Worm (Caenorhabditis elegans) whole organism, late embryonic: ENCODE results near the gene Y61A9LA.10.

Source experiments
- C08G9.2 ChIP-seq: sonication (generic microtip); optimal IDR thresholded peaks from 2 replicates; lab custom pipeline; 2016; ENCODE audit warnings: mild to moderate bottlenecking, missing genetic modification characterization, moderate library complexity, missing compliant biosample characterization
- K02D7.2 ChIP-seq: sonication (generic microtip); optimal IDR thresholded peaks from 2 replicates; lab custom pipeline; 2017; ENCODE audit warnings: mild to moderate bottlenecking, missing genetic modification characterization, missing compliant biosample characterization
- Y22D7AL.16 ChIP-seq: sonication (generic microtip); optimal IDR thresholded peaks from 2 replicates; lab custom pipeline; 2016; ENCODE audit warnings: missing genetic modification characterization, missing compliant biosample characterization
- ahr-1 ChIP-seq: sonication (generic microtip); optimal IDR thresholded peaks from 2 replicates; lab custom pipeline; 2016; ENCODE audit warnings: missing genetic modification characterization, missing compliant biosample characterization
- ceh-18 ChIP-seq: sonication (generic microtip); optimal IDR thresholded peaks from 2 replicates; lab custom pipeline; 2016; ENCODE audit warnings: missing genetic modification characterization, missing compliant biosample characterization
- ceh-22 ChIP-seq: sonication (generic microtip); optimal IDR thresholded peaks from 2 replicates; lab custom pipeline; 2017; ENCODE audit warnings: missing biosample characterization, missing genetic modification characterization
- ceh-31 ChIP-seq: sonication (generic microtip); optimal IDR thresholded peaks from 2 replicates; lab custom pipeline; 2016; ENCODE audit warnings: missing genetic modification characterization, missing compliant biosample characterization
- dve-1 ChIP-seq: sonication (generic microtip); optimal IDR thresholded peaks from 2 replicates; lab custom pipeline; 2017; ENCODE audit warnings: antibody characterized with exemption, mild to moderate bottlenecking, missing genetic modification characterization, missing compliant biosample characterization
- elt-4 ChIP-seq: sonication (generic microtip); optimal IDR thresholded peaks from 2 replicates; lab custom pipeline; 2016; ENCODE audit warnings: missing genetic modification characterization, missing compliant biosample characterization
- ets-4 ChIP-seq: sonication (generic microtip); optimal IDR thresholded peaks from 2 replicates; lab custom pipeline; 2016; ENCODE audit warnings: missing genetic modification characterization, missing compliant biosample characterization
- fax-1 ChIP-seq: sonication (generic microtip); optimal IDR thresholded peaks from 2 replicates; lab custom pipeline; 2016; ENCODE audit warnings: missing genotype, missing genetic modification characterization, missing compliant biosample characterization
- fkh-10 ChIP-seq: fragments of 150-350 bp; optimal IDR thresholded peaks from 2 replicates; lab custom pipeline; 2014; ENCODE audit warnings: missing biosample characterization, missing genetic modification reagents, missing genetic modification characterization
- gmeb-2 ChIP-seq: sonication (generic microtip); optimal IDR thresholded peaks from 2 replicates; lab custom pipeline; 2016; ENCODE audit warnings: missing genetic modification characterization, inconsistent platforms, missing compliant biosample characterization
- hlh-13 ChIP-seq: fragments of 200-800 bp; sonication (Bioruptor generic); optimal IDR thresholded peaks from 2 replicates; lab custom pipeline; 2018; ENCODE audit warnings: mild to moderate bottlenecking, missing genetic modification characterization, missing compliant biosample characterization
- hlh-15 ChIP-seq: sonication (generic microtip); optimal IDR thresholded peaks from 2 replicates; lab custom pipeline; 2016; ENCODE audit warnings: missing genetic modification characterization, missing compliant biosample characterization
- hlh-6 ChIP-seq: sonication (generic microtip); optimal IDR thresholded peaks from 2 replicates; lab custom pipeline; 2016; ENCODE audit warnings: missing genotype, missing genetic modification characterization, missing compliant biosample characterization
- hlh-8 ChIP-seq: sonication (generic microtip); optimal IDR thresholded peaks from 2 replicates; lab custom pipeline; 2016; ENCODE audit warnings: missing genotype, missing genetic modification characterization, missing compliant biosample characterization
- lim-6 ChIP-seq: sonication (generic microtip); optimal IDR thresholded peaks from 2 replicates; lab custom pipeline; 2016; ENCODE audit warnings: missing genetic modification characterization, missing compliant biosample characterization
- lin-11 ChIP-seq: fragments of 200-800 bp; sonication (Bioruptor generic); optimal IDR thresholded peaks from 2 replicates; lab custom pipeline; 2018; ENCODE audit warnings: mild to moderate bottlenecking, missing genetic modification characterization, missing compliant biosample characterization
- madf-2 ChIP-seq: sonication (generic microtip); optimal IDR thresholded peaks from 2 replicates; lab custom pipeline; 2017; ENCODE audit warnings: missing genetic modification characterization, missing compliant biosample characterization
- mec-3 ChIP-seq: sonication (generic microtip); optimal IDR thresholded peaks from 2 replicates; lab custom pipeline; 2016; ENCODE audit warnings: borderline replicate concordance, missing genetic modification characterization, missing compliant biosample characterization
- nhr-11 ChIP-seq: fragments of 150-350 bp; optimal IDR thresholded peaks from 2 replicates; lab custom pipeline; 2014; ENCODE audit warnings: missing biosample characterization, missing genetic modification characterization
- nhr-232 ChIP-seq: sonication (generic microtip); optimal IDR thresholded peaks from 2 replicates; lab custom pipeline; 2016; ENCODE audit warnings: missing genetic modification characterization, missing compliant biosample characterization
- npax-4 ChIP-seq: sonication (generic microtip); optimal IDR thresholded peaks from 2 replicates; lab custom pipeline; 2016; ENCODE audit warnings: missing genetic modification characterization, missing compliant biosample characterization
- odd-2 ChIP-seq: sonication (generic microtip); optimal IDR thresholded peaks from 2 replicates; lab custom pipeline; 2017; ENCODE audit warnings: antibody characterized with exemption, mild to moderate bottlenecking, missing genetic modification characterization, missing compliant biosample characterization
- pax-1 ChIP-seq: fragments of 150-350 bp; optimal IDR thresholded peaks from 2 replicates; lab custom pipeline; 2014; ENCODE audit warnings: missing biosample characterization, missing genetic modification characterization
- pha-4 ChIP-seq: fragments of 150-350 bp; optimal IDR thresholded peaks from 2 replicates; lab custom pipeline; 2018; ENCODE audit warnings: missing biosample characterization, missing genetic modification reagents, missing genetic modification characterization
- pros-1 ChIP-seq: fragments of 150-350 bp; optimal IDR thresholded peaks from 2 replicates; lab custom pipeline; 2014; ENCODE audit warnings: missing biosample characterization, missing genetic modification reagents, missing genetic modification characterization
- sdc-2 ChIP-seq: sonication (generic microtip); optimal IDR thresholded peaks from 2 replicates; lab custom pipeline; 2016; ENCODE audit warnings: missing genotype, missing genetic modification characterization, missing compliant biosample characterization
- sox-2 ChIP-seq: fragments of 200-800 bp; sonication (Bioruptor generic); IDR thresholded peaks from 2 replicates; pipeline ENCODE4 v1.3.6; 2022; ENCODE audit warnings: missing genetic modification reagents, missing genetic modification characterization, missing compliant biosample characterization
- sox-4 ChIP-seq: sonication (generic microtip); optimal IDR thresholded peaks from 2 replicates; lab custom pipeline; 2017; ENCODE audit warnings: mild to moderate bottlenecking, missing genetic modification characterization, inconsistent platforms, missing compliant biosample characterization
- tbx-7 ChIP-seq: sonication (generic microtip); optimal IDR thresholded peaks from 2 replicates; lab custom pipeline; 2016; ENCODE audit warnings: missing genotype, missing genetic modification characterization, missing compliant biosample characterization
- unc-3 ChIP-seq, 2 experiments: fragments of 200-800 bp in 1 of 2; sonication (Bioruptor generic) in 1 of 2; sonication (generic microtip) in 1 of 2; conservative IDR thresholded peaks in 1 of 2; optimal IDR thresholded peaks in 1 of 2; 2 replicates each; pipeline versions ENCODE4 v1.3.6 to Lab custom; 2016 to 2022; ENCODE audit warnings: missing compliant biosample characterization in 2 of 2, missing genetic modification characterization in 2 of 2, missing genetic modification reagents in 1 of 2
- unc-42 ChIP-seq: sonication (generic microtip); optimal IDR thresholded peaks from 2 replicates; lab custom pipeline; 2016; ENCODE audit warnings: missing genotype, missing genetic modification characterization, missing compliant biosample characterization
- unc-55 ChIP-seq: sonication (generic microtip); optimal IDR thresholded peaks from 2 replicates; lab custom pipeline; 2017; ENCODE audit warnings: missing biosample characterization, missing genetic modification reagents, missing genetic modification characterization
- zip-5 ChIP-seq: sonication (generic microtip); optimal IDR thresholded peaks from 2 replicates; lab custom pipeline; 2016; ENCODE audit warnings: missing genetic modification characterization, missing compliant biosample characterization

The Y61A9LA.10 gene

ce11 chrV:4653871-4654605, 38.4 kb upstream of the Y61A9LA.10 start, which contains the start of the genes col-139 and F41F3.1:
TSS of gene col-139 (minus strand) at chrV:4653971.
TSS of gene F41F3.1 (plus strand) at chrV:4654555.
- TF ChIP-seq dve-1 (tag; lab: Kevin White, UChicago) (no peak), ahr-1 (tag; lab: Kevin White, UChicago) (no peak), hlh-15 (tag; lab: Kevin White, UChicago) (no peak), gmeb-2 (tag; lab: Kevin White, UChicago) (no peak), ceh-18 (tag; lab: Kevin White, UChicago) (no peak), C08G9.2 (no peak), ceh-22 (no peak), Y22D7AL.16 (no peak), pros-1 (tag; lab: Kevin White, UChicago) (no peak), fax-1 (no peak), ceh-31 (tag; lab: Kevin White, UChicago) (no peak), fkh-10 (GFP tag; lab: Kevin White, UChicago) (no peak), hlh-13 (GFP tag; lab: Kevin White, UChicago) (no peak), npax-4 (tag; lab: Kevin White, UChicago) (no peak), nhr-232 (tag; lab: Kevin White, UChicago) (no peak), odd-2 (tag; lab: Kevin White, UChicago) (no peak), lin-11 (tag; lab: Kevin White, UChicago) (no peak), sox-4 (tag; lab: Kevin White, UChicago) (no peak), pha-4 (tag; lab: Kevin White, UChicago) (no peak)

- TF ChIP-seq sox-4 (tag; lab: Kevin White, UChicago) (no peak), elt-4 (tag; lab: Kevin White, UChicago) (peak; percentile 26), pha-4 (tag; lab: Kevin White, UChicago) (no peak), ceh-22 (no peak), sdc-2 (tag; lab: Kevin White, UChicago) (no peak), nhr-232 (tag; lab: Kevin White, UChicago) (no peak), tbx-7 (no peak), sox-2 (no peak), mec-3 (tag; lab: Kevin White, UChicago) (peak; percentile 13), lim-6 (tag; lab: Kevin White, UChicago) (no peak), unc-42 (no peak), unc-3 (GFP tag; conservative IDR thresholded peaks at IDR 0.05; lab: Robert Waterston, UW) (no peak), unc-3 (tag; optimal IDR thresholded peaks at IDR 0.05; lab: Kevin White, UChicago) (no peak), nhr-11 (tag; lab: Kevin White, UChicago) (no peak)
Measured at ce11 chrV:4653093-4653492, 37.5 kb upstream of the Y61A9LA.10 start.

- no peak for TF ChIP-seq C08G9.2
- TF ChIP-seq, all 69 proteins: peak for 0
Measured at ce11 chrV:4651480-4651879, 35.9 kb upstream of the Y61A9LA.10 start.

ce11 chrV:4649649-4650384, 34.2 kb upstream of the Y61A9LA.10 start:
- TF ChIP-seq zip-5 (tag; lab: Kevin White, UChicago) (no peak), odd-2 (tag; lab: Kevin White, UChicago) (no peak), pros-1 (tag; lab: Kevin White, UChicago) (no peak), ceh-18 (tag; lab: Kevin White, UChicago) (no peak), hlh-13 (GFP tag; lab: Kevin White, UChicago) (no peak), hlh-6 (tag; lab: Kevin White, UChicago) (no peak), lin-11 (tag; lab: Kevin White, UChicago) (no peak), K02D7.2 (tag; lab: Kevin White, UChicago) (no peak), pha-4 (tag; lab: Kevin White, UChicago) (no peak), madf-2 (no peak), hlh-15 (tag; lab: Kevin White, UChicago) (no peak), hlh-8 (tag; lab: Kevin White, UChicago) (no peak), pax-1 (no peak), unc-55 (GFP tag; lab: Kevin White, UChicago) (no peak), sdc-2 (tag; lab: Kevin White, UChicago) (no peak), lim-6 (tag; lab: Kevin White, UChicago) (no peak), ets-4 (no peak), tbx-7 (no peak), mec-3 (tag; lab: Kevin White, UChicago) (no peak)
